Worm (Caenorhabditis elegans) whole organism, L2 larva: ENCODE results near the gene top-2.

Source experiments
- F13H6.1 ChIP-seq: sonication (generic microtip); optimal IDR thresholded peaks from 2 replicates; lab custom pipeline; 2016; ENCODE audit warnings: missing genetic modification characterization, missing compliant biosample characterization
- ama-1 ChIP-seq: fragments of 150-350 bp; optimal IDR thresholded peaks from 2 replicates; lab custom pipeline; 2018; ENCODE audit warnings: inconsistent platforms
- blmp-1 ChIP-seq: sonication (generic microtip); optimal IDR thresholded peaks from 2 replicates; lab custom pipeline; 2017; ENCODE audit warnings: missing genetic modification characterization, mild to moderate bottlenecking, missing compliant biosample characterization, antibody characterized with exemption, moderate library complexity; ENCODE audit not compliant: insufficient read depth
- elt-3 ChIP-seq: sonication (generic microtip); optimal IDR thresholded peaks from 2 replicates; lab custom pipeline; 2017; ENCODE audit warnings: missing biosample characterization, missing genetic modification characterization
- lsy-2 ChIP-seq, 2 experiments: fragments of 150-350 bp in 1 of 2; sonication (generic microtip) in 1 of 2; optimal IDR thresholded peaks; 2 replicates each; lab custom pipeline; 2014 to 2017; ENCODE audit warnings: missing biosample characterization in 2 of 2, missing genetic modification characterization in 2 of 2
- mbf-1 ChIP-seq: sonication (generic microtip); optimal IDR thresholded peaks from 2 replicates; lab custom pipeline; 2017; ENCODE audit warnings: missing biosample characterization, missing genetic modification characterization
- nhr-129 ChIP-seq: fragments of 150-350 bp; optimal IDR thresholded peaks from 2 replicates; lab custom pipeline; 2014; ENCODE audit warnings: missing biosample characterization, missing genetic modification characterization
- nhr-25 ChIP-seq: fragments of 150-350 bp; sonication (generic microtip); optimal IDR thresholded peaks from 3 replicates; lab custom pipeline; 2014; ENCODE audit warnings: missing biosample characterization, missing genetic modification characterization
- nhr-6 ChIP-seq: fragments of 150-350 bp; optimal IDR thresholded peaks from 2 replicates; lab custom pipeline; 2014; ENCODE audit warnings: missing biosample characterization, missing genetic modification characterization
- unc-62 ChIP-seq: fragments of 150-350 bp; optimal IDR thresholded peaks from 2 replicates; lab custom pipeline; 2014; ENCODE audit warnings: missing biosample characterization, missing genetic modification reagents, missing genetic modification characterization

DNA sequence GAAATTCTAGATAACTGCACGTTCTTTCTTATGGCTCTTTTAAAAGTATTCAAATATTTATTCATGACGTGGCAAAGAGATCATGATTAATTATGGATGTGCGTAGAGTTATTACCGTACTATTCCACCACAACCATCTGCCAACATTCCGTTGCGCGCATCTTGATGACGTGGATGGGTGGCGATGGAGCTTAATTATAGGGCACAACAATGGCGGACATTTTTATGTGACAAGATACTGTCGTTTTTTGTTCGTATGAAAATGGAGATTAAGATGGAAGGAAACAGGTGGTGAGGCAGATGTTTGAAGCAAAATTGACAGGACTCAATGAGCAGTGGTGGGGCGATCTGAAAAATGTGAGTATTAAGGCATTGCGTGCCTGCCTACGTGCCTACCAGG is 12.8 kb downstream of the top-2 start:
- TF ChIP-seq F13H6.1 (tag; lab: Kevin White, UChicago) (no peak), unc-62 (no peak), nhr-6 (tag; lab: Kevin White, UChicago) (no peak), blmp-1 (no peak), mbf-1 (no peak), ama-1 (lab: Kevin White, UChicago) (no peak), nhr-25 (tag; lab: Kevin White, UChicago) (no peak), elt-3 (tag; lab: Kevin White, UChicago) (no peak), nhr-129 (tag; lab: Kevin White, UChicago) (no peak), lsy-2 (tag; optimal IDR thresholded peaks at IDR 0.05; lab: Kevin White, UChicago) (no peak)
